Fruit fly (Drosophila melanogaster) whole organism, embryonic: ENCODE data around the gene CG42538.
A peak's percentile ranks its signal among the peaks of the same experiment; 100 is the strongest.

Source experiments
- CG10209 ChIP-seq: fragments of 200-800 bp; sonication (Bioruptor generic); optimal IDR thresholded peaks from 3 replicates; lab custom pipeline; 2017; ENCODE audit warnings: missing biosample characterization, mild to moderate bottlenecking, missing genetic modification characterization, missing genetic modification reagents
- CG1024 ChIP-seq: fragments of 200-800 bp; sonication (Bioruptor generic); IDR thresholded peaks from 2 replicates; pipeline ENCODE4 v1.3.6; 2022; ENCODE audit warnings: missing biosample characterization, missing genetic modification characterization
- CG10959 ChIP-seq: fragments of 200-800 bp; sonication (Bioruptor generic); IDR thresholded peaks from 2 replicates; pipeline ENCODE4 v1.3.6; 2022; ENCODE audit warnings: missing biosample characterization, missing genetic modification characterization
- CG11085 ChIP-seq: fragments of 200-800 bp; sonication (Bioruptor generic); IDR thresholded peaks from 2 replicates; pipeline ENCODE4 v1.3.6; 2022; ENCODE audit warnings: missing biosample characterization, missing genetic modification characterization
- CG11504 ChIP-seq: fragments of 200-800 bp; sonication (Bioruptor generic); optimal IDR thresholded peaks from 3 replicates; lab custom pipeline; 2019; ENCODE audit warnings: missing biosample characterization, mild to moderate bottlenecking, missing genetic modification characterization, moderate library complexity
- CG13775 ChIP-seq: fragments of 200-800 bp; sonication (Bioruptor generic); optimal IDR thresholded peaks from 3 replicates; lab custom pipeline; 2017; ENCODE audit warnings: missing biosample characterization, mild to moderate bottlenecking, missing genetic modification characterization
- CG16779 ChIP-seq: fragments of 200-800 bp; sonication (Bioruptor generic); IDR thresholded peaks from 2 replicates; pipeline ENCODE4 v1.3.6; 2022; ENCODE audit warnings: missing biosample characterization, missing genetic modification characterization
- CG18011 ChIP-seq: fragments of 200-800 bp; sonication (Bioruptor generic); optimal IDR thresholded peaks from 2 replicates; lab custom pipeline; 2017; ENCODE audit warnings: missing biosample characterization, missing genetic modification characterization, mild to moderate bottlenecking, moderate library complexity, missing genotype
- CG2199 ChIP-seq: fragments of 200-800 bp; sonication (Bioruptor generic); IDR thresholded peaks from 3 replicates; pipeline ENCODE4 v1.3.6; 2022; ENCODE audit warnings: missing biosample characterization, missing genetic modification characterization
- CG3281 ChIP-seq: fragments of 200-800 bp; sonication (Bioruptor generic); optimal IDR thresholded peaks from 3 replicates; lab custom pipeline; 2017; ENCODE audit warnings: missing biosample characterization, mild to moderate bottlenecking, missing genetic modification characterization
- CG33557 ChIP-seq: fragments of 200-800 bp; sonication (Bioruptor generic); optimal IDR thresholded peaks from 2 replicates; lab custom pipeline; 2019; ENCODE audit warnings: missing biosample characterization, mild to moderate bottlenecking, missing genetic modification characterization, moderate library complexity
- CG3995 ChIP-seq: fragments of 200-800 bp; sonication (Bioruptor generic); optimal IDR thresholded peaks from 3 replicates; lab custom pipeline; 2016; ENCODE audit warnings: missing biosample characterization, missing genetic modification characterization
- CG4707 ChIP-seq: fragments of 200-800 bp; sonication (Bioruptor generic); optimal IDR thresholded peaks from 2 replicates; lab custom pipeline; 2018; ENCODE audit warnings: missing biosample characterization, mild to moderate bottlenecking, missing genetic modification characterization, moderate library complexity
- CG5245 ChIP-seq: fragments of 200-800 bp; sonication (Bioruptor generic); optimal IDR thresholded peaks from 3 replicates; lab custom pipeline; 2016; ENCODE audit warnings: missing biosample characterization, missing genetic modification characterization
- CG6272 ChIP-seq: fragments of 200-800 bp; sonication (Bioruptor generic); IDR thresholded peaks from 2 replicates; pipeline ENCODE4 v1.3.6; 2022; ENCODE audit warnings: missing biosample characterization, missing genetic modification characterization
- CG8290 ChIP-seq, 3 experiments: fragments of 200-800 bp; sonication (Bioruptor generic); optimal IDR thresholded peaks; 2 replicates each; lab custom pipeline; 2016 to 2019; ENCODE audit warnings: missing biosample characterization in 3 of 3, missing genetic modification characterization in 3 of 3, mild to moderate bottlenecking in 2 of 3, moderate library complexity in 1 of 3
- CG8944 ChIP-seq: fragments of 200-800 bp; sonication (Bioruptor generic); optimal IDR thresholded peaks from 3 replicates; lab custom pipeline; 2016; ENCODE audit warnings: missing biosample characterization, missing genetic modification characterization
- Chrac-16 ChIP-seq: fragments of 200-800 bp; sonication (Bioruptor generic); optimal IDR thresholded peaks from 3 replicates; lab custom pipeline; 2016; ENCODE audit warnings: missing biosample characterization, missing genetic modification characterization
- D ChIP-seq, 2 experiments: fragments of 200-800 bp in 1 of 2; fragments of >200 bp in 1 of 2; sonication (Bioruptor generic) in 1 of 2; optimal IDR thresholded peaks; 2 replicates in 1 of 2; 3 replicates in 1 of 2; lab custom pipeline; 2017; ENCODE audit warnings: mild to moderate bottlenecking in 1 of 2, missing biosample characterization in 1 of 2, missing genetic modification characterization in 1 of 2, missing genetic modification reagents in 1 of 2
- D19A ChIP-seq: fragments of 200-800 bp; optimal IDR thresholded peaks from 3 replicates; lab custom pipeline; 2019; ENCODE audit warnings: missing biosample characterization, mild to moderate bottlenecking, missing genetic modification characterization, moderate library complexity
- Fer2 ChIP-seq: fragments of 200-800 bp; sonication (Bioruptor generic); optimal IDR thresholded peaks from 2 replicates; lab custom pipeline; 2018; ENCODE audit warnings: missing biosample characterization, mild to moderate bottlenecking, missing genetic modification characterization, moderate library complexity
- H15 ChIP-seq: fragments of 200-800 bp; sonication (Bioruptor generic); IDR thresholded peaks from 3 replicates; pipeline ENCODE4 v1.3.6; 2022; ENCODE audit warnings: missing biosample characterization, missing genetic modification characterization
- Lim3 ChIP-seq: fragments of 200-800 bp; sonication (Bioruptor generic); IDR thresholded peaks from 2 replicates; pipeline ENCODE4 v1.3.6; 2022; ENCODE audit warnings: missing biosample characterization, missing genetic modification characterization
- Lpt ChIP-seq: fragments of >200 bp; optimal IDR thresholded peaks from 2 replicates; lab custom pipeline; 2018; ENCODE audit warnings: missing biosample characterization, missing genetic modification characterization
- MTF-1 ChIP-seq: fragments of 200-800 bp; sonication (Bioruptor generic); optimal IDR thresholded peaks from 2 replicates; lab custom pipeline; 2018; ENCODE audit warnings: missing biosample characterization, mild to moderate bottlenecking, missing genetic modification characterization, borderline replicate concordance
- Sox102F ChIP-seq: fragments of 200-800 bp; sonication (Bioruptor generic); optimal IDR thresholded peaks from 2 replicates; lab custom pipeline; 2018; ENCODE audit warnings: missing biosample characterization, mild to moderate bottlenecking, missing genetic modification characterization, moderate library complexity
- Taf1 ChIP-seq: fragments of 200-800 bp; sonication (Bioruptor generic); IDR thresholded peaks from 2 replicates; pipeline ENCODE4 v1.3.6; 2022; ENCODE audit warnings: missing biosample characterization, missing genetic modification characterization
- ash1 ChIP-seq: fragments of 200-800 bp; sonication (Bioruptor generic); optimal IDR thresholded peaks from 2 replicates; lab custom pipeline; 2018; ENCODE audit warnings: missing biosample characterization, mild to moderate bottlenecking, missing genetic modification characterization
- ato ChIP-seq: fragments of 200-800 bp; sonication (Bioruptor generic); IDR thresholded peaks from 2 replicates; pipeline ENCODE4 v1.3.6; 2022; ENCODE audit warnings: missing biosample characterization, missing genetic modification characterization; ENCODE audit not compliant: partially characterized antibody
- az2 ChIP-seq: fragments of 200-800 bp; sonication (Bioruptor generic); optimal IDR thresholded peaks from 3 replicates; lab custom pipeline; 2016; ENCODE audit warnings: missing biosample characterization, missing genetic modification characterization
- chn ChIP-seq: fragments of 200-800 bp; sonication (Bioruptor generic); optimal IDR thresholded peaks from 2 replicates; lab custom pipeline; 2016; ENCODE audit warnings: missing biosample characterization, missing genetic modification characterization
- croc ChIP-seq: fragments of 200-800 bp; sonication (Bioruptor generic); conservative IDR thresholded peaks from 3 replicates; pipeline ENCODE4 v1.3.6; 2022; ENCODE audit warnings: missing biosample characterization, missing genetic modification characterization
- crp ChIP-seq, 2 experiments: fragments of 200-800 bp; sonication (Bioruptor generic); optimal IDR thresholded peaks; 2 replicates in 1 of 2; 3 replicates in 1 of 2; lab custom pipeline; 2017; ENCODE audit warnings: missing biosample characterization in 2 of 2, missing genetic modification characterization in 2 of 2, mild to moderate bottlenecking in 1 of 2, moderate library complexity in 1 of 2
- gem ChIP-seq: fragments of 200-800 bp; sonication (Bioruptor generic); optimal IDR thresholded peaks from 2 replicates; lab custom pipeline; 2019; ENCODE audit warnings: missing biosample characterization, mild to moderate bottlenecking, missing genetic modification characterization, moderate library complexity
- grau ChIP-seq: fragments of 200-800 bp; optimal IDR thresholded peaks from 3 replicates; lab custom pipeline; 2019; ENCODE audit warnings: missing biosample characterization, mild to moderate bottlenecking, missing genetic modification characterization, moderate library complexity
- jigr1 ChIP-seq: fragments of 200-800 bp; sonication (Bioruptor generic); IDR thresholded peaks from 3 replicates; pipeline ENCODE4 v1.3.6; 2022; ENCODE audit warnings: missing biosample characterization, missing genetic modification characterization
- lov ChIP-seq, 2 experiments: fragments of 200-800 bp in 1 of 2; fragments of >200 bp in 1 of 2; sonication (Bioruptor generic) in 1 of 2; IDR thresholded peaks in 1 of 2; optimal IDR thresholded peaks in 1 of 2; 2 replicates in 1 of 2; 3 replicates in 1 of 2; pipeline versions ENCODE4 v1.3.6 to Lab custom; 2017 to 2022; ENCODE audit warnings: missing biosample characterization in 1 of 2, missing genetic modification characterization in 1 of 2
- mld ChIP-seq: fragments of 200-800 bp; sonication (Bioruptor generic); IDR thresholded peaks from 3 replicates; pipeline ENCODE4 v1.3.6; 2022; ENCODE audit warnings: missing biosample characterization, missing genetic modification characterization; ENCODE audit not compliant: partially characterized antibody
- nerfin-2 ChIP-seq: fragments of 200-800 bp; sonication (Bioruptor generic); IDR thresholded peaks from 2 replicates; pipeline ENCODE4 v1.3.6; 2022; ENCODE audit warnings: missing biosample characterization, missing genetic modification characterization; ENCODE audit not compliant: partially characterized antibody
- pan ChIP-seq, 4 experiments: fragments of >200 bp in 3 of 4; fragments of 200-800 bp in 1 of 4; sonication (Bioruptor generic) in 1 of 4; optimal IDR thresholded peaks in 3 of 4; IDR thresholded peaks in 1 of 4; 2 replicates each; pipeline versions ENCODE4 v1.3.6 to Lab custom; 2017 to 2022; ENCODE audit warnings: missing biosample characterization in 2 of 4, missing genetic modification characterization in 2 of 4, mixed read lengths in 1 of 4
- sc ChIP-seq, 3 experiments: fragments of >200 bp in 2 of 3; fragments of 200-800 bp in 1 of 3; sonication (Bioruptor generic) in 1 of 3; optimal IDR thresholded peaks; 2 replicates in 2 of 3; 3 replicates in 1 of 3; lab custom pipeline; 2017; ENCODE audit warnings: mild to moderate bottlenecking in 1 of 3, missing biosample characterization in 1 of 3, missing genetic modification characterization in 1 of 3, missing genetic modification reagents in 1 of 3
- schlank ChIP-seq: fragments of 200-800 bp; sonication (Bioruptor generic); optimal IDR thresholded peaks from 2 replicates; lab custom pipeline; 2018; ENCODE audit warnings: missing biosample characterization, mild to moderate bottlenecking, missing genetic modification characterization
- tio ChIP-seq: fragments of 200-800 bp; sonication (Bioruptor generic); optimal IDR thresholded peaks from 2 replicates; lab custom pipeline; 2017; ENCODE audit warnings: missing biosample characterization, missing genetic modification characterization, inconsistent platforms
- usp ChIP-seq: fragments of >200 bp; optimal IDR thresholded peaks from 2 replicates; lab custom pipeline; 2017; ENCODE audit warnings: missing biosample characterization, missing genetic modification characterization

The CG42538 gene

DNA sequence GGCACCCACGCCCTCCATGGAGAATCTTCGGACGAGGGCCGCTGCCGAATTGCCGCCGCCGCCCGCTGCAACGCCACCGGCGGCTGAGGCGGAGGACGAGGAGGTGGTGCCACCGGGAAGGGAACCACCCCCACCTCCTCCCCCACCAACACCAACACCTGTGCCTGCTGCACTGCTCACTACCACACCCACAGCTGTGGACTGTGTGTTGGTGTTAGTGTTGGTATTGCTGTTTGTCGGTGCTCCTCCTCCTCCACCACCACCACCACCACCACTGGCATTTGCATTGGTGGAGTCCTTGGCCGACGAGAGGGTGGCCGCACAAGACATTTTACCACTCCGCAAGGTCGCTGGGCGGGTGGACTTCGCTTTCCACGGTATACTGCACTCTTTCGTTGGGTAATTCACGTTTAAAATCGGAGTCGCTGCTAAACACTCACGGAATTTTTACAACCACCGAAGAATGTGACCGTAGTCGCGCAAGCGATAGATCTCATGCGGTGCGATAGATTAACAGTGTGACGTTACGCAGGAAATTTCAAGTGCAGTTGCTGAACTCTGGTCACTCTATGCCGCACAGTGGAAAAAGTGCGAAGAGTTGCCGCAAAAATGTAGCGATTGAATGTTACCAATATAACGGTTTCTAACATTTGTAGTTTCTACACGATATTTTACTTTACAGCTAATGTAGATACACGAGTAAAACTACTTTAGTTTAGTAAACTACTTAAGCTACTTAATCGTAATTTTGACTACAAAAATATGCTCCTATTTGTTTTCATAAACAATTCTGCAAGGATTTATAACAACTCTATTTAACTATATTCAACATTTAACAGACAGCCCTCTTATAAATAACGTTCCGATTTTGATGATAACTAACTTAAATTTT is 22.8 kb upstream of the CG42538 start, which contains the start of gene mib1 (continued):
- TF ChIP-seq Lim3 (GFP tag; lab: Robert Waterston, UW): no peak
- no peak for TF ChIP-seq tio (GFP tag; lab: Kevin White, UChicago)
- TF ChIP-seq MTF-1: no peak
- TF ChIP-seq az2: peak; percentile 15
- no peak for TF ChIP-seq Chrac-16 (GFP tag; lab: Kevin White, UChicago)
- TF ChIP-seq CG16779 (GFP tag; lab: Robert Waterston, UW): no peak
- peak; percentile 59 for TF ChIP-seq grau (tag; lab: Kevin White, UChicago)
- no peak for TF ChIP-seq usp (GFP tag; lab: Kevin White, UChicago)
- peak; percentile 80; the same call in 2 of the 3 replicates for TF ChIP-seq mld (GFP tag; lab: Robert Waterston, UW)
- peak; percentile 23 for TF ChIP-seq ash1 (GFP tag; lab: Kevin White, UChicago)
- TF ChIP-seq lov (optimal IDR thresholded peaks at IDR 0.05; lab: Kevin White, UChicago): no peak
- peak; percentile 62; the same call in 1 of the 3 replicates for TF ChIP-seq lov (GFP tag; IDR thresholded peaks at IDR 0.05; lab: Robert Waterston, UW)
- no peak for TF ChIP-seq CG18011 (GFP tag; lab: Kevin White, UChicago)
- TF ChIP-seq croc (GFP tag; lab: Robert Waterston, UW): no peak
- no peak for TF ChIP-seq CG5245 (GFP tag; lab: Kevin White, UChicago)
- no peak for TF ChIP-seq schlank (tag; lab: Kevin White, UChicago)
- TF ChIP-seq chn: peak; percentile 30
- peak; percentile 93 for TF ChIP-seq ato (GFP tag; lab: Robert Waterston, UW)
- TF ChIP-seq sc (optimal IDR thresholded peaks at IDR 0.05; lab: Kevin White, UChicago): no peak
- TF ChIP-seq sc (GFP tag; optimal IDR thresholded peaks at IDR 0.05; lab: Kevin White, UChicago): no peak
- TF ChIP-seq CG13775: no peak
- TF ChIP-seq CG8944 (GFP tag; lab: Kevin White, UChicago): no peak
- TF ChIP-seq CG11085 (GFP tag; lab: Robert Waterston, UW): no peak
- TF ChIP-seq CG3995 (GFP tag; lab: Kevin White, UChicago): peak; percentile 53
- no peak for TF ChIP-seq jigr1 (GFP tag; lab: Robert Waterston, UW)

- TF ChIP-seq gem (no peak), CG2199 (GFP tag; lab: Robert Waterston, UW) (peak; percentile 69; the same call in 1 of the 3 replicates), Lpt (GFP tag; lab: Kevin White, UChicago) (no peak), Taf1 (no peak), pan (optimal IDR thresholded peaks at IDR 0.05; lab: Kevin White, UChicago) (peak in 1 of 2 experiments; percentile 67), pan (GFP tag; optimal IDR thresholded peaks at IDR 0.05 in 1 of 2, IDR thresholded peaks at IDR 0.05 in 1 of 2) (peak in 1 of 2 experiments; percentile 35), D19A (tag; lab: Kevin White, UChicago) (no peak), CG10959 (GFP tag; lab: Robert Waterston, UW) (no peak), CG3281 (no peak), crp (GFP tag; optimal IDR thresholded peaks at IDR 0.05; lab: Kevin White, UChicago) (no peak), CG4707 (peak; percentile 13), CG11504 (tag; lab: Kevin White, UChicago) (no peak), CG1024 (GFP tag; lab: Robert Waterston, UW) (no peak), CG33557 (no peak), CG10209 (GFP tag; lab: Kevin White, UChicago) (no peak), nerfin-2 (GFP tag; lab: Robert Waterston, UW) (no peak), D (optimal IDR thresholded peaks at IDR 0.05; lab: Kevin White, UChicago) (peak; percentile 75), D (GFP tag; optimal IDR thresholded peaks at IDR 0.05; lab: Kevin White, UChicago) (no peak), Sox102F (GFP tag; lab: Kevin White, UChicago) (no peak), CG6272 (GFP tag; lab: Robert Waterston, UW) (no peak), H15 (GFP tag; lab: Robert Waterston, UW) (no peak), CG8290 (GFP tag; optimal IDR thresholded peaks at IDR 0.05; lab: Kevin White, UChicago) (peak; percentile 4), CG8290 (tag; optimal IDR thresholded peaks at IDR 0.05; lab: Kevin White, UChicago) (no peak), Fer2 (tag; lab: Kevin White, UChicago) (no peak)
These were observed 21.9 kb upstream of the CG42538 start for dm6 chr3L:16012315-16012950.
